Worm (Caenorhabditis elegans) whole organism, L4/young adult: ENCODE results near the gene F22E5.17.

Experiments used
- W03F9.2 ChIP-seq: fragments of 150-350 bp; optimal IDR thresholded peaks from 2 replicates; lab custom pipeline; 2014; ENCODE audit warnings: missing biosample characterization, missing genetic modification characterization
- dao-5 ChIP-seq: sonication (generic microtip); optimal IDR thresholded peaks from 2 replicates; lab custom pipeline; 2016; ENCODE audit warnings: missing genotype, missing genetic modification characterization, moderate library complexity, missing compliant biosample characterization
- him-1 ChIP-seq: sonication (generic microtip); optimal IDR thresholded peaks from 2 replicates; lab custom pipeline; 2016; ENCODE audit warnings: missing genotype, missing genetic modification reagents, missing genetic modification characterization, missing compliant biosample characterization

DNA sequence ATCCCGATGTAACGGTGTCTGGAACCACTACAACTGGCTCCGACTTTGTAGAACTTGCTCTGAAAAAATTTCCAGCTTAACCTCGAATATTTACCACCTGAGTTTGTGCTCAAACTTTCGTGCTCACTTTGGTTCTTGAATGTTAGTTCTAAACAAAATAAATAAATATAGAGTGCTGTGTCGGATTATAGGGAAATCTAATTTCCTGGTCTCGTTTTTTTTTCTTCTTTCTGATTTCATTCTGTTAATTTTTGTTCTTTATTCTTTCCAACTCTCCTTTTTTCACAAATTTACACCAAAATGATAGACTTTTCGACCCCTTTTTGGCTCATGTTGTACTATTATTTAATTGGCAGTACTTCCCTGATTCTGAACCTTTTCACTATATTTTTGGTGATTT, 48.6 kb upstream of the F22E5.17 start, which contains the start of gene sri-37:
- no peak for TF ChIP-seq him-1 (tag; lab: Kevin White, UChicago)
- TF ChIP-seq dao-5 (tag; lab: Kevin White, UChicago), result no peak
- TF ChIP-seq W03F9.2 (tag; lab: Kevin White, UChicago), result no peak
